In genomic region chrIV:11913295-11913940, ce11 we compare ENCODE assay signal across 2 worm cellular contexts.
TF ChIP-seq lines count a peak whose summit lies in the region.

No protein-coding gene starts in this region.

TF ChIP-seq in whole organism, L4 larva, 104 proteins besides CTCF, POLR2A, EP300 and RAD21 (continued from another document and continues in another):
- TF ChIP-seq ZK546.5 (tag; optimal IDR thresholded peaks at IDR 0.05; lab: Kevin White, UChicago) = no peak
- TF ChIP-seq aly-2 (tag; optimal IDR thresholded peaks at IDR 0.05; lab: Kevin White, UChicago) = no peak
- no peak for TF ChIP-seq ces-1 (GFP tag; optimal IDR thresholded peaks at IDR 0.05; lab: Kevin White, UChicago)
- no peak for TF ChIP-seq jun-1 (tag; optimal IDR thresholded peaks at IDR 0.05; lab: Kevin White, UChicago)
- no peak for TF ChIP-seq hlh-30 (tag; optimal IDR thresholded peaks at IDR 0.05; lab: Kevin White, UChicago; ENCODE audit: insufficient read depth)
- TF ChIP-seq spr-3 (GFP tag; optimal IDR thresholded peaks at IDR 0.05; lab: Kevin White, UChicago) = no peak
- no peak for TF ChIP-seq unc-39 (tag; optimal IDR thresholded peaks at IDR 0.05; lab: Kevin White, UChicago)
- TF ChIP-seq sdz-12 (GFP tag; optimal IDR thresholded peaks at IDR 0.05; lab: Kevin White, UChicago) = no peak
- TF ChIP-seq F10B5.3 (tag; optimal IDR thresholded peaks at IDR 0.05; lab: Kevin White, UChicago) = no peak
- TF ChIP-seq lin-38 (GFP tag; IDR thresholded peaks at IDR 0.05; lab: Robert Waterston, UW) = peak; percentile 42
- TF ChIP-seq dpl-1 (GFP tag; optimal IDR thresholded peaks at IDR 0.05; lab: Kevin White, UChicago) = no peak
- peak; percentile 53 for TF ChIP-seq php-3 (GFP tag; IDR thresholded peaks at IDR 0.05; lab: Robert Waterston, UW)
- no peak for TF ChIP-seq unc-62 (GFP tag; optimal IDR thresholded peaks at IDR 0.05 in 1 of 2; lab: Kevin White, UChicago)
- no peak for TF ChIP-seq unc-62 (tag; optimal IDR thresholded peaks at IDR 0.05; lab: Kevin White, UChicago)
- no peak for TF ChIP-seq fkh-10 (GFP tag; optimal IDR thresholded peaks at IDR 0.05; lab: Kevin White, UChicago)
- no peak for TF ChIP-seq saeg-2 (GFP tag; IDR thresholded peaks at IDR 0.05; lab: Robert Waterston, UW)
- no peak for TF ChIP-seq ztf-7 (tag; optimal IDR thresholded peaks at IDR 0.05; lab: Kevin White, UChicago)
- TF ChIP-seq F37D6.2 (tag; optimal IDR thresholded peaks at IDR 0.05; lab: Kevin White, UChicago) = no peak
- peak in 1 of 2 experiments; percentile 27 for TF ChIP-seq lsy-2 (tag; optimal IDR thresholded peaks at IDR 0.05; lab: Kevin White, UChicago)
- TF ChIP-seq unc-130 (GFP tag; optimal IDR thresholded peaks at IDR 0.05; lab: Kevin White, UChicago) = no peak
- no peak for TF ChIP-seq nhr-111 (GFP tag; optimal IDR thresholded peaks at IDR 0.05; lab: Kevin White, UChicago)
- no peak for TF ChIP-seq lin-15B (tag; optimal IDR thresholded peaks at IDR 0.05; lab: Kevin White, UChicago)
- no peak for TF ChIP-seq pqm-1 (tag; optimal IDR thresholded peaks at IDR 0.05; lab: Kevin White, UChicago)
- no peak for TF ChIP-seq ceh-28 (tag; optimal IDR thresholded peaks at IDR 0.05; lab: Kevin White, UChicago)
- no peak for TF ChIP-seq nhr-11 (tag; optimal IDR thresholded peaks at IDR 0.05; lab: Kevin White, UChicago)
- TF ChIP-seq lim-7 (GFP tag; IDR thresholded peaks at IDR 0.05; lab: Robert Waterston, UW) = no peak
- no peak for TF ChIP-seq nhr-28 (tag; optimal IDR thresholded peaks at IDR 0.05; lab: Kevin White, UChicago)
- TF ChIP-seq ctbp-1 (GFP tag; IDR thresholded peaks at IDR 0.05; lab: Robert Waterston, UW) = no peak
- TF ChIP-seq duxl-1 (tag; optimal IDR thresholded peaks at IDR 0.05; lab: Kevin White, UChicago; ENCODE audit: poor library complexity) = no peak
- no peak for TF ChIP-seq F49E8.2 (tag; optimal IDR thresholded peaks at IDR 0.05; lab: Kevin White, UChicago; ENCODE audit: borderline replicate concordance)
- no peak for TF ChIP-seq zfp-2 (tag; optimal IDR thresholded peaks at IDR 0.05; lab: Kevin White, UChicago)
- 0 out of 2 replicates have a peak, but pooled peaks have one; percentile 25 for TF ChIP-seq arid-1 (GFP tag; conservative IDR thresholded peaks at IDR 0.05; lab: Robert Waterston, UW)
- no peak for TF ChIP-seq rbr-2 (tag; optimal IDR thresholded peaks at IDR 0.05; lab: Kevin White, UChicago)
- no peak for TF ChIP-seq D1046.2 (GFP tag; IDR thresholded peaks at IDR 0.05; lab: Robert Waterston, UW)
- no peak for TF ChIP-seq Y105C5A.15 (GFP tag; IDR thresholded peaks at IDR 0.05; lab: Robert Waterston, UW)
- no peak for TF ChIP-seq dmd-9 (GFP tag; IDR thresholded peaks at IDR 0.05; lab: Robert Waterston, UW)
- peak; percentile 42 for TF ChIP-seq mep-1 (tag; optimal IDR thresholded peaks at IDR 0.05; lab: Kevin White, UChicago)
- TF ChIP-seq zip-11 (GFP tag; IDR thresholded peaks at IDR 0.05; lab: Robert Waterston, UW) = no peak
- TF ChIP-seq egl-27 (tag; optimal IDR thresholded peaks at IDR 0.05; lab: Kevin White, UChicago) = no peak
- TF ChIP-seq tag-97 (GFP tag; IDR thresholded peaks at IDR 0.05; lab: Robert Waterston, UW) = no peak
- TF ChIP-seq hlh-11 (tag; optimal IDR thresholded peaks at IDR 0.05; lab: Kevin White, UChicago) = peak; percentile 29
- no peak for TF ChIP-seq set-16 (GFP tag; IDR thresholded peaks at IDR 0.05; lab: Robert Waterston, UW)
- no peak for TF ChIP-seq nhr-237 (tag; optimal IDR thresholded peaks at IDR 0.05; lab: Kevin White, UChicago)
- TF ChIP-seq lin-1 (GFP tag; IDR thresholded peaks at IDR 0.05; lab: Robert Waterston, UW) = peak; percentile 35; the same call in 1 of the 2 replicates
- no peak for TF ChIP-seq nhr-41 (GFP tag; IDR thresholded peaks at IDR 0.05; lab: Robert Waterston, UW)
- no peak for TF ChIP-seq snpc-4 (tag; optimal IDR thresholded peaks at IDR 0.05; lab: Kevin White, UChicago)
- TF ChIP-seq ama-1 (optimal IDR thresholded peaks at IDR 0.05; lab: Kevin White, UChicago) = no peak
- no peak for TF ChIP-seq lin-29 (GFP tag; IDR thresholded peaks at IDR 0.05; lab: Robert Waterston, UW)
- peak; percentile 20 for TF ChIP-seq nhr-10 (tag; optimal IDR thresholded peaks at IDR 0.05; lab: Kevin White, UChicago)
- no peak for TF ChIP-seq F44E2.7 (GFP tag; IDR thresholded peaks at IDR 0.05; lab: Robert Waterston, UW)
- no peak for TF ChIP-seq lin-39 (tag; optimal IDR thresholded peaks at IDR 0.05; lab: Kevin White, UChicago)
- TF ChIP-seq lin-13 (GFP tag; optimal IDR thresholded peaks at IDR 0.05; lab: Kevin White, UChicago) = peak; percentile 41
- no peak for TF ChIP-seq spr-1 (tag; optimal IDR thresholded peaks at IDR 0.05; lab: Kevin White, UChicago)
- TF ChIP-seq cey-2 (tag; optimal IDR thresholded peaks at IDR 0.05; lab: Kevin White, UChicago; ENCODE audit: borderline replicate concordance, insufficient read depth) = no peak
- no peak for TF ChIP-seq attf-4 (tag; optimal IDR thresholded peaks at IDR 0.05; lab: Kevin White, UChicago)
- TF ChIP-seq aha-1 (tag; lab: Kevin White, UChicago) = no peak
- TF ChIP-seq dmd-8 (GFP tag; IDR thresholded peaks at IDR 0.05; lab: Robert Waterston, UW) = no peak
- TF ChIP-seq daf-8 (GFP tag; IDR thresholded peaks at IDR 0.05; lab: Robert Waterston, UW) = no peak
- no peak for TF ChIP-seq daf-12 (tag; optimal IDR thresholded peaks at IDR 0.05; lab: Kevin White, UChicago)
- TF ChIP-seq nhr-48 (tag; optimal IDR thresholded peaks at IDR 0.05; lab: Kevin White, UChicago) = no peak
- TF ChIP-seq ceh-62 (tag; optimal IDR thresholded peaks at IDR 0.05; lab: Kevin White, UChicago) = no peak
- TF ChIP-seq vab-7 (GFP tag; IDR thresholded peaks at IDR 0.05; lab: Robert Waterston, UW) = no peak
- peak; percentile 71 for TF ChIP-seq nhr-77 (tag; optimal IDR thresholded peaks at IDR 0.05; lab: Kevin White, UChicago)
- TF ChIP-seq Y48G9A.11 (GFP tag; IDR thresholded peaks at IDR 0.05; lab: Robert Waterston, UW) = no peak
- TF ChIP-seq zfp-3 (GFP tag; conservative IDR thresholded peaks at IDR 0.05; lab: Robert Waterston, UW) = peak; percentile 99
- no peak for TF ChIP-seq ZK337.2 (GFP tag; IDR thresholded peaks at IDR 0.05; lab: Robert Waterston, UW)
- no peak for TF ChIP-seq daf-19 (GFP tag; conservative IDR thresholded peaks at IDR 0.05; lab: Robert Waterston, UW)
- no peak for TF ChIP-seq mxl-2 (GFP tag; conservative IDR thresholded peaks at IDR 0.05; lab: Robert Waterston, UW)
- no peak for TF ChIP-seq ceh-32 (tag; optimal IDR thresholded peaks at IDR 0.05; lab: Kevin White, UChicago; ENCODE audit: poor library complexity)

TF ChIP-seq in whole organism, young adult, 124 proteins besides CTCF, POLR2A, EP300 and RAD21 (continued from another document and continues in another):
- TF ChIP-seq K12H6.12 (tag; optimal IDR thresholded peaks at IDR 0.05; lab: Kevin White, UChicago) (no peak), nhr-90 (tag; optimal IDR thresholded peaks at IDR 0.05; lab: Kevin White, UChicago) (peak; percentile 61), ztf-6 (GFP tag; IDR thresholded peaks at IDR 0.05; lab: Robert Waterston, UW) (no peak), bed-1 (GFP tag; IDR thresholded peaks at IDR 0.05; lab: Robert Waterston, UW) (no peak), F49E8.2 (tag; optimal IDR thresholded peaks at IDR 0.05; lab: Kevin White, UChicago; ENCODE audit: insufficient read depth) (no peak), nhr-120 (GFP tag; IDR thresholded peaks at IDR 0.05; lab: Robert Waterston, UW) (no peak), pha-4 (tag; optimal IDR thresholded peaks at IDR 0.05; lab: Kevin White, UChicago) (no peak), unc-130 (GFP tag; optimal IDR thresholded peaks at IDR 0.05; lab: Kevin White, UChicago) (no peak), ceh-79 (tag; optimal IDR thresholded peaks at IDR 0.05; lab: Kevin White, UChicago) (no peak), gei-17 (GFP tag; optimal IDR thresholded peaks at IDR 0.05; lab: Kevin White, UChicago) (peak; percentile 26), F57C9.4 (tag; optimal IDR thresholded peaks at IDR 0.05; lab: Kevin White, UChicago) (no peak), unc-62 (GFP tag; optimal IDR thresholded peaks at IDR 0.05; lab: Kevin White, UChicago) (no peak), sea-2 (GFP tag; IDR thresholded peaks at IDR 0.05; lab: Robert Waterston, UW) (no peak), sdz-38 (tag; optimal IDR thresholded peaks at IDR 0.05; lab: Kevin White, UChicago) (no peak), Y67H2A.10 (GFP tag; conservative IDR thresholded peaks at IDR 0.05; lab: Robert Waterston, UW) (no peak), F23B12.7 (tag; optimal IDR thresholded peaks at IDR 0.05; lab: Kevin White, UChicago; ENCODE audit: insufficient read depth) (no peak), C06A6.2 (GFP tag; conservative IDR thresholded peaks at IDR 0.05; lab: Robert Waterston, UW) (no peak; the same call in 1 of the 2 replicates), C17E4.6 (GFP tag; IDR thresholded peaks at IDR 0.05; lab: Robert Waterston, UW) (no peak), nhr-179 (tag; optimal IDR thresholded peaks at IDR 0.05; lab: Kevin White, UChicago) (no peak), let-526 (GFP tag; IDR thresholded peaks at IDR 0.05; lab: Robert Waterston, UW) (no peak), ztf-18 (tag; optimal IDR thresholded peaks at IDR 0.05; lab: Kevin White, UChicago) (no peak), F33H1.4 (GFP tag; IDR thresholded peaks at IDR 0.05; lab: Robert Waterston, UW) (no peak), madf-3 (GFP tag; IDR thresholded peaks at IDR 0.05; lab: Robert Waterston, UW) (0 out of 2 replicates have a peak, but pooled peaks have one; percentile 40), madf-6 (GFP tag; IDR thresholded peaks at IDR 0.05; lab: Robert Waterston, UW) (no peak), lir-1 (GFP tag; conservative IDR thresholded peaks at IDR 0.05; lab: Robert Waterston, UW) (no peak), B0019.2 (GFP tag; conservative IDR thresholded peaks at IDR 0.05; lab: Robert Waterston, UW) (no peak), lsl-1 (GFP tag; optimal IDR thresholded peaks at IDR 0.05; lab: Kevin White, UChicago) (no peak), ets-4 (GFP tag; optimal IDR thresholded peaks at IDR 0.05; lab: Kevin White, UChicago) (no peak), rpc-1 (optimal IDR thresholded peaks at IDR 0.05; lab: Kevin White, UChicago) (no peak), rpc-1 (tag; optimal IDR thresholded peaks at IDR 0.05; lab: Kevin White, UChicago) (no peak), F37B4.10 (GFP tag; IDR thresholded peaks at IDR 0.05; lab: Robert Waterston, UW) (no peak), snpc-3.4 (tag; optimal IDR thresholded peaks at IDR 0.05; lab: Kevin White, UChicago) (no peak), him-1 (tag; optimal IDR thresholded peaks at IDR 0.05; lab: Kevin White, UChicago) (no peak), ama-1 (optimal IDR thresholded peaks at IDR 0.05; lab: Kevin White, UChicago) (no peak), ama-1 (GFP tag; optimal IDR thresholded peaks at IDR 0.05; lab: Kevin White, UChicago) (no peak), aptf-3 (GFP tag; IDR thresholded peaks at IDR 0.05; lab: Robert Waterston, UW) (no peak), bed-2 (GFP tag; IDR thresholded peaks at IDR 0.05; lab: Robert Waterston, UW) (no peak), lag-1 (GFP tag; IDR thresholded peaks at IDR 0.05; lab: Robert Waterston, UW) (no peak), Y53F4B.3 (GFP tag; IDR thresholded peaks at IDR 0.05; lab: Robert Waterston, UW) (no peak), mes-4 (tag; optimal IDR thresholded peaks at IDR 0.05; lab: Kevin White, UChicago) (no peak), nfya-2 (GFP tag; IDR thresholded peaks at IDR 0.05; lab: Robert Waterston, UW) (no peak), lin-35 (GFP tag; optimal IDR thresholded peaks at IDR 0.05; lab: Kevin White, UChicago) (no peak), atf-7 (tag; optimal IDR thresholded peaks at IDR 0.05; lab: Kevin White, UChicago) (peak; percentile 78), attf-6 (GFP tag; IDR thresholded peaks at IDR 0.05; lab: Robert Waterston, UW) (no peak), ztf-25 (GFP tag; IDR thresholded peaks at IDR 0.05; lab: Robert Waterston, UW) (no peak), madf-10 (tag; optimal IDR thresholded peaks at IDR 0.05; lab: Kevin White, UChicago) (no peak), lin-26 (GFP tag; IDR thresholded peaks at IDR 0.05; lab: Robert Waterston, UW) (no peak), egl-18 (GFP tag; IDR thresholded peaks at IDR 0.05; lab: Robert Waterston, UW) (no peak), ZK185.1 (tag; optimal IDR thresholded peaks at IDR 0.05; lab: Kevin White, UChicago; ENCODE audit: poor library complexity, severe bottlenecking) (no peak), nhr-27 (tag; optimal IDR thresholded peaks at IDR 0.05; lab: Kevin White, UChicago) (no peak), mcd-1 (GFP tag; IDR thresholded peaks at IDR 0.05; lab: Robert Waterston, UW) (no peak; the same call in 1 of the 2 replicates), nfya-1 (tag; optimal IDR thresholded peaks at IDR 0.05; lab: Kevin White, UChicago; ENCODE audit: borderline replicate concordance, insufficient read depth) (no peak), cebp-2 (GFP tag; IDR thresholded peaks at IDR 0.05; lab: Robert Waterston, UW) (no peak), snpc-4 (GFP tag; optimal IDR thresholded peaks at IDR 0.05; lab: Kevin White, UChicago) (no peak), snpc-4 (tag; optimal IDR thresholded peaks at IDR 0.05; lab: Kevin White, UChicago) (no peak), cebp-1 (GFP tag; IDR thresholded peaks at IDR 0.05; lab: Robert Waterston, UW) (no peak; the same call in 1 of the 2 replicates), cebp-1 (tag; optimal IDR thresholded peaks at IDR 0.05; lab: Kevin White, UChicago) (peak; percentile 74), hlh-12 (tag; optimal IDR thresholded peaks at IDR 0.05; lab: Kevin White, UChicago) (no peak), B0035.1 (tag; optimal IDR thresholded peaks at IDR 0.05; lab: Kevin White, UChicago) (no peak), hrde-1 (tag; optimal IDR thresholded peaks at IDR 0.05; lab: Kevin White, UChicago; ENCODE audit: borderline replicate concordance) (no peak), Y95B8A.8 (GFP tag; IDR thresholded peaks at IDR 0.05; lab: Robert Waterston, UW) (peak; percentile 21; the same call in 1 of the 2 replicates), ztf-3 (GFP tag; optimal IDR thresholded peaks at IDR 0.05; lab: Kevin White, UChicago) (no peak), mxl-1 (tag; optimal IDR thresholded peaks at IDR 0.05; lab: Kevin White, UChicago) (no peak), xnd-1 (tag; optimal IDR thresholded peaks at IDR 0.05; lab: Kevin White, UChicago) (no peak), tbx-9 (tag; optimal IDR thresholded peaks at IDR 0.05; lab: Kevin White, UChicago; ENCODE audit: borderline replicate concordance) (no peak), tlf-1 (GFP tag; optimal IDR thresholded peaks at IDR 0.05; lab: Kevin White, UChicago) (peak; percentile 38), B0336.3 (GFP tag; IDR thresholded peaks at IDR 0.05; lab: Robert Waterston, UW) (peak; percentile 87), F55B11.4 (tag; optimal IDR thresholded peaks at IDR 0.05; lab: Kevin White, UChicago; ENCODE audit: borderline replicate concordance, insufficient read depth) (no peak), die-1 (tag; optimal IDR thresholded peaks at IDR 0.05; lab: Kevin White, UChicago) (no peak), pbrm-1 (GFP tag; IDR thresholded peaks at IDR 0.05; lab: Robert Waterston, UW) (peak; percentile 37; the same call in 1 of the 2 replicates), zfh-2 (GFP tag; conservative IDR thresholded peaks at IDR 0.05; lab: Robert Waterston, UW) (no peak), ceh-91 (GFP tag; IDR thresholded peaks at IDR 0.05; lab: Robert Waterston, UW) (no peak), lin-40 (tag; optimal IDR thresholded peaks at IDR 0.05; lab: Kevin White, UChicago) (no peak), nfyb-1 (GFP tag; IDR thresholded peaks at IDR 0.05; lab: Robert Waterston, UW) (peak; percentile 65), ceh-100 (GFP tag; IDR thresholded peaks at IDR 0.05; lab: Robert Waterston, UW) (peak; percentile 22; the same call in 1 of the 2 replicates), hlh-26 (GFP tag; conservative IDR thresholded peaks at IDR 0.05; lab: Robert Waterston, UW) (no peak), ceh-58 (GFP tag; IDR thresholded peaks at IDR 0.05; lab: Robert Waterston, UW) (0 out of 2 replicates have a peak, but pooled peaks have one; percentile 8), ceh-27 (GFP tag; optimal IDR thresholded peaks at IDR 0.05; lab: Kevin White, UChicago) (no peak)
